Fruit fly (Drosophila melanogaster) whole organism, adult: ENCODE measurements around the gene chp.

Experiments used
- CG11617 ChIP-seq: fragments of 200-800 bp; sonication (Bioruptor generic); optimal IDR thresholded peaks from 2 replicates; lab custom pipeline; 2017; ENCODE audit warnings: mild to moderate bottlenecking, missing biosample characterization, missing genetic modification reagents, missing genetic modification characterization
- CG12768 ChIP-seq: fragments of 200-800 bp; sonication (Bioruptor generic); optimal IDR thresholded peaks from 2 replicates; lab custom pipeline; 2017; ENCODE audit warnings: missing biosample characterization, missing genetic modification characterization, mild to moderate bottlenecking, moderate library complexity, missing genetic modification reagents
- CG14711 ChIP-seq: fragments of 200-800 bp; sonication (Bioruptor generic); optimal IDR thresholded peaks from 2 replicates; lab custom pipeline; 2018; ENCODE audit warnings: missing biosample characterization, mild to moderate bottlenecking, missing genetic modification characterization, moderate library complexity
- CG1620 ChIP-seq: fragments of 200-800 bp; sonication (Bioruptor generic); optimal IDR thresholded peaks from 2 replicates; lab custom pipeline; 2016; ENCODE audit warnings: missing biosample characterization, missing genetic modification characterization
- CG33017 ChIP-seq: fragments of 200-800 bp; sonication (Bioruptor generic); optimal IDR thresholded peaks from 2 replicates; lab custom pipeline; 2018; ENCODE audit warnings: missing biosample characterization, mild to moderate bottlenecking, missing genetic modification characterization, moderate library complexity
- CG5204 ChIP-seq: fragments of 200-800 bp; sonication (Bioruptor generic); optimal IDR thresholded peaks from 2 replicates; lab custom pipeline; 2016; ENCODE audit warnings: missing biosample characterization, missing genetic modification characterization
- CG7045 ChIP-seq: fragments of 200-800 bp; sonication (Bioruptor generic); optimal IDR thresholded peaks from 2 replicates; lab custom pipeline; 2017; ENCODE audit warnings: missing biosample characterization, mild to moderate bottlenecking, missing genetic modification characterization
- CG7101 ChIP-seq: fragments of 200-800 bp; sonication (Bioruptor generic); optimal IDR thresholded peaks from 2 replicates; lab custom pipeline; 2018; ENCODE audit warnings: missing biosample characterization, mild to moderate bottlenecking, missing genetic modification characterization, moderate library complexity
- Clk ChIP-seq: fragments of 200-800 bp; sonication (Bioruptor generic); optimal IDR thresholded peaks from 2 replicates; lab custom pipeline; 2017; ENCODE audit warnings: missing biosample characterization, missing genetic modification characterization
- Crg-1 ChIP-seq: fragments of 200-800 bp; sonication (Bioruptor generic); optimal IDR thresholded peaks from 2 replicates; lab custom pipeline; 2016; ENCODE audit warnings: missing biosample characterization, missing genetic modification characterization
- Hr96 ChIP-seq: fragments of 200-800 bp; sonication (Bioruptor generic); optimal IDR thresholded peaks from 2 replicates; lab custom pipeline; 2016; ENCODE audit warnings: missing biosample characterization, missing genetic modification characterization
- Mnt ChIP-seq: fragments of 200-800 bp; sonication (Bioruptor generic); optimal IDR thresholded peaks from 2 replicates; lab custom pipeline; 2016; ENCODE audit warnings: missing biosample characterization, mild to moderate bottlenecking, missing genetic modification characterization
- bab1 ChIP-seq: fragments of 200-800 bp; sonication (Bioruptor generic); optimal IDR thresholded peaks from 3 replicates; lab custom pipeline; 2019; ENCODE audit warnings: missing biosample characterization, mild to moderate bottlenecking, missing genetic modification characterization, moderate library complexity
- cic ChIP-seq: fragments of 200-800 bp; sonication (Bioruptor generic); optimal IDR thresholded peaks from 2 replicates; lab custom pipeline; 2017; ENCODE audit warnings: missing biosample characterization, mild to moderate bottlenecking, missing genetic modification characterization, moderate library complexity
- cnc ChIP-seq, 2 experiments: fragments of >200 bp; optimal IDR thresholded peaks; 2 replicates each; lab custom pipeline; 2017
- kay ChIP-seq: fragments of 200-800 bp; sonication (Bioruptor generic); peaks from one replicate; lab custom pipeline; 2016; ENCODE audit warnings: missing biosample characterization, missing genetic modification characterization, borderline replicate concordance
- ovo ChIP-seq: fragments of 200-800 bp; sonication (Bioruptor generic); optimal IDR thresholded peaks from 2 replicates; lab custom pipeline; 2016; ENCODE audit warnings: missing biosample characterization, missing genetic modification characterization
- pad ChIP-seq: fragments of 200-800 bp; sonication (Bioruptor generic); optimal IDR thresholded peaks from 3 replicates; lab custom pipeline; 2017; ENCODE audit warnings: missing biosample characterization, missing genetic modification characterization, mild to moderate bottlenecking, moderate library complexity, missing genetic modification reagents
- tj ChIP-seq: fragments of 200-800 bp; sonication (Bioruptor generic); optimal IDR thresholded peaks from 3 replicates; lab custom pipeline; 2017; ENCODE audit warnings: missing biosample characterization, mild to moderate bottlenecking, missing genetic modification characterization, moderate library complexity
- toe ChIP-seq: fragments of 200-800 bp; sonication (Bioruptor generic); optimal IDR thresholded peaks from 2 replicates; lab custom pipeline; 2016; ENCODE audit warnings: missing biosample characterization, missing genetic modification characterization

The chp gene

dm6 chr3R:31215830-31216229 is 5.3 kb upstream of the chp start, which contains the start of gene CG15561:
Gene CG15561 (minus strand): TSS chr3R:31215942.
- TF ChIP-seq CG7101 (tag; lab: Kevin White, UChicago) (peak; percentile 46), Hr96 (no peak), CG33017 (no peak), cnc (optimal IDR thresholded peaks at IDR 0.05; lab: Kevin White, UChicago) (no peak), CG14711 (tag; lab: Kevin White, UChicago) (peak; percentile 34), Mnt (GFP tag; lab: Kevin White, UChicago) (peak; percentile 100), bab1 (peak; percentile 86), ovo (GFP tag; lab: Kevin White, UChicago) (no peak), Crg-1 (peak; percentile 60), CG1620 (GFP tag; lab: Kevin White, UChicago) (peak; percentile 23), cic (GFP tag; lab: Kevin White, UChicago) (peak; percentile 28), pad (GFP tag; lab: Kevin White, UChicago) (peak; percentile 39), tj (peak; percentile 21)

dm6 chr3R:31213227-31213626 is 2.7 kb upstream of the chp start, which contains the start of the genes Zwilch and CG1542:
Gene Zwilch (minus strand): TSS chr3R:31213376.
Gene CG1542 (plus strand): TSS chr3R:31213458.
- TF ChIP-seq bab1 (peak; percentile 35), Mnt (GFP tag; lab: Kevin White, UChicago) (peak; percentile 98), CG7045 (no peak)

- no peak for TF ChIP-seq kay (GFP tag; lab: Kevin White, UChicago)
- TF ChIP-seq CG1620 (GFP tag; lab: Kevin White, UChicago), result no peak
- no peak for TF ChIP-seq cnc (optimal IDR thresholded peaks at IDR 0.05; lab: Kevin White, UChicago)
- TF ChIP-seq Mnt (GFP tag; lab: Kevin White, UChicago), result no peak
- no peak for TF ChIP-seq CG12768 (GFP tag; lab: Kevin White, UChicago)
- no peak for TF ChIP-seq CG11617 (GFP tag; lab: Kevin White, UChicago)
- TF ChIP-seq CG33017, result no peak
- TF ChIP-seq Clk, result no peak
- no peak for TF ChIP-seq pad (GFP tag; lab: Kevin White, UChicago)
- no peak for TF ChIP-seq ovo (GFP tag; lab: Kevin White, UChicago)
- no peak for TF ChIP-seq bab1
- TF ChIP-seq CG5204 (GFP tag; lab: Kevin White, UChicago), result no peak
- no peak for TF ChIP-seq Crg-1
- no peak for TF ChIP-seq tj
- no peak for TF ChIP-seq CG7045
- no peak for TF ChIP-seq toe (GFP tag; lab: Kevin White, UChicago)
- TF ChIP-seq CG14711 (tag; lab: Kevin White, UChicago), result no peak
Observed at dm6 chr3R:31197142-31197994, 13.2 kb downstream of the chp start.

dm6 chr3R:31196731-31197130 is 13.8 kb downstream of the chp start, which contains the start of gene CG1544:
Gene CG1544 (plus strand): TSS chr3R:31196916.
- TF ChIP-seq CG12768 (GFP tag; lab: Kevin White, UChicago), result peak; percentile 22
- TF ChIP-seq CG14711 (tag; lab: Kevin White, UChicago), result no peak
- no peak for TF ChIP-seq CG11617 (GFP tag; lab: Kevin White, UChicago)
- TF ChIP-seq kay (GFP tag; lab: Kevin White, UChicago), result no peak
- TF ChIP-seq pad (GFP tag; lab: Kevin White, UChicago), result no peak
- TF ChIP-seq Crg-1, result no peak
- TF ChIP-seq CG7101 (tag; lab: Kevin White, UChicago), result no peak
- no peak for TF ChIP-seq Clk
- peak; percentile 61 for TF ChIP-seq cic (GFP tag; lab: Kevin White, UChicago)
- no peak for TF ChIP-seq CG5204 (GFP tag; lab: Kevin White, UChicago)
- no peak for TF ChIP-seq CG1620 (GFP tag; lab: Kevin White, UChicago)
- TF ChIP-seq tj, result peak; percentile 27
- TF ChIP-seq Mnt (GFP tag; lab: Kevin White, UChicago), result peak; percentile 53
- no peak for TF ChIP-seq Hr96
- TF ChIP-seq CG7045, result no peak
- no peak for TF ChIP-seq ovo (GFP tag; lab: Kevin White, UChicago)
- TF ChIP-seq bab1, result peak; percentile 61
- no peak for TF ChIP-seq CG33017
- TF ChIP-seq cnc (optimal IDR thresholded peaks at IDR 0.05; lab: Kevin White, UChicago), result no peak
- no peak for TF ChIP-seq toe (GFP tag; lab: Kevin White, UChicago)

- TF ChIP-seq kay (GFP tag; lab: Kevin White, UChicago) (no peak), Hr96 (no peak), toe (GFP tag; lab: Kevin White, UChicago) (no peak), Clk (no peak), CG33017 (peak; percentile 14), CG7101 (tag; lab: Kevin White, UChicago) (peak; percentile 17), CG11617 (GFP tag; lab: Kevin White, UChicago) (no peak), Crg-1 (no peak), CG14711 (tag; lab: Kevin White, UChicago) (peak; percentile 4), CG1620 (GFP tag; lab: Kevin White, UChicago) (no peak), cic (GFP tag; lab: Kevin White, UChicago) (peak; percentile 90), Mnt (GFP tag; lab: Kevin White, UChicago) (peak; percentile 26), CG7045 (no peak), CG12768 (GFP tag; lab: Kevin White, UChicago) (no peak), tj (no peak), pad (GFP tag; lab: Kevin White, UChicago) (no peak), ovo (GFP tag; lab: Kevin White, UChicago) (peak; percentile 44), bab1 (no peak), cnc (optimal IDR thresholded peaks at IDR 0.05; lab: Kevin White, UChicago) (no peak), CG5204 (GFP tag; lab: Kevin White, UChicago) (no peak)
Observed at dm6 chr3R:31195695-31196113, 14.8 kb downstream of the chp start, which contains the start of gene mesh. Gene mesh (minus strand): TSS chr3R:31195762.
